Fruit fly (Drosophila melanogaster): ENCODE results near the gene L2HGDH.

DNA sequence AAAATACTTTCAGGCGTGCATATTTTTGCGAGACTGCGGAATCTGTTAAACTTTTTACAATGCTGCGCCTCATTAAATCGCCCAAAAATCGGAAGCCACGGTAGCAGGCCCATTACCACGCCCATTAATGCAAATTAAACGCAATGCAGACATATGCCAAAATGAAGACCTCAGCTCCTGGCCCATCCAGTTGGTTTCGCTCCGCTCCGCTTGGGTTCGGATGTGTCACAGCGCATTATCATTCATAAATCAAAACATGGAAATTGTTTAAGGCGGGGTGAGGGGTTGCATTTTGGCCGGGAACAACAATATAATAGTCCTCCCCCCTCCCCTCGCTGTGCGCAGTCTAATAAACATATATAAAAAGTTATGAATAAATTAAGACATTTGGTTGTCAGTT is 46.4 kb downstream of the L2HGDH start:
- TF ChIP-seq CTCF (optimal IDR thresholded peaks at IDR 0.05) (no peak), CG8478 (optimal IDR thresholded peaks at IDR 0.05) (no peak)
